Worm (Caenorhabditis elegans) whole organism, L1 larva: ENCODE measurements around the gene Y56A3A.2.

Experiments used
- aha-1 ChIP-seq: fragments of 150-350 bp; optimal IDR thresholded peaks from 2 replicates; lab custom pipeline; 2014; ENCODE audit warnings: missing biosample characterization, missing genetic modification characterization
- ama-1 ChIP-seq: fragments of 150-350 bp; optimal IDR thresholded peaks from 2 replicates; lab custom pipeline; 2014
- blmp-1 ChIP-seq: fragments of 150-350 bp; optimal IDR thresholded peaks from 2 replicates; lab custom pipeline; 2014; ENCODE audit warnings: missing biosample characterization, missing genetic modification characterization
- ceh-8 ChIP-seq: fragments of 200-800 bp; sonication (Bioruptor generic); optimal IDR thresholded peaks from 2 replicates; lab custom pipeline; 2018; ENCODE audit warnings: mild to moderate bottlenecking, missing genetic modification characterization, moderate library complexity, missing compliant biosample characterization
- dpl-1 ChIP-seq, 3 experiments: fragments of 150-350 bp in 2 of 3; sonication (generic microtip) in 1 of 3; optimal IDR thresholded peaks; 2 replicates each; lab custom pipeline; 2014 to 2017; ENCODE audit warnings: missing biosample characterization in 3 of 3, missing genetic modification characterization in 3 of 3, missing genetic modification reagents in 3 of 3
- egl-27 ChIP-seq, 2 experiments: fragments of 150-350 bp in 1 of 2; sonication (generic microtip); optimal IDR thresholded peaks; 3 replicates each; lab custom pipeline; 2017 to 2018; ENCODE audit warnings: missing biosample characterization in 2 of 2, missing genetic modification characterization in 2 of 2, missing genetic modification reagents in 2 of 2
- elt-2 ChIP-seq: sonication (generic microtip); optimal IDR thresholded peaks from 2 replicates; lab custom pipeline; 2016; ENCODE audit warnings: missing genetic modification characterization, mild to moderate bottlenecking, inconsistent platforms, missing compliant biosample characterization, missing genetic modification reagents
- fkh-10 ChIP-seq: sonication (generic microtip); optimal IDR thresholded peaks from 2 replicates; lab custom pipeline; 2017; ENCODE audit warnings: missing biosample characterization, missing genetic modification reagents, missing genetic modification characterization
- fos-1 ChIP-seq: fragments of 150-350 bp; optimal IDR thresholded peaks from 2 replicates; lab custom pipeline; 2014; ENCODE audit warnings: missing biosample characterization, missing genetic modification characterization
- grh-1 ChIP-seq: fragments of 200-800 bp; sonication (Bioruptor generic); IDR thresholded peaks from 2 replicates; pipeline ENCODE4 v1.3.6; 2022; ENCODE audit warnings: missing genetic modification reagents, missing genetic modification characterization, missing compliant biosample characterization
- hlh-17 ChIP-seq: fragments of 200-800 bp; sonication (Bioruptor generic); optimal IDR thresholded peaks from 2 replicates; lab custom pipeline; 2018; ENCODE audit warnings: missing genetic modification characterization, mild to moderate bottlenecking, missing compliant biosample characterization, moderate library complexity, borderline replicate concordance
- lin-13 ChIP-seq: fragments of 150-350 bp; optimal IDR thresholded peaks from 2 replicates; lab custom pipeline; 2014; ENCODE audit warnings: missing biosample characterization, missing genetic modification reagents, missing genetic modification characterization
- lin-14 ChIP-seq: fragments of 200-800 bp; sonication (Bioruptor generic); optimal IDR thresholded peaks from 2 replicates; lab custom pipeline; 2018; ENCODE audit warnings: mild to moderate bottlenecking, missing genetic modification characterization, moderate library complexity, missing compliant biosample characterization
- lin-15B ChIP-seq: fragments of 150-350 bp; sonication (generic microtip); optimal IDR thresholded peaks from 3 replicates; lab custom pipeline; 2014; ENCODE audit warnings: missing biosample characterization, missing genetic modification characterization
- lin-35 ChIP-seq, 2 experiments: fragments of 150-350 bp; optimal IDR thresholded peaks; 2 replicates each; lab custom pipeline; 2014; ENCODE audit warnings: missing biosample characterization in 2 of 2, missing genetic modification characterization in 2 of 2, missing genetic modification reagents in 2 of 2
- lin-39 ChIP-seq: fragments of 150-350 bp; optimal IDR thresholded peaks from 2 replicates; lab custom pipeline; 2014; ENCODE audit warnings: missing biosample characterization, missing genetic modification reagents, missing genetic modification characterization
- mab-9 ChIP-seq: fragments of 200-800 bp; sonication (Bioruptor generic); IDR thresholded peaks from 2 replicates; pipeline ENCODE4 v1.3.6; 2022; ENCODE audit warnings: missing genetic modification reagents, missing genetic modification characterization, missing compliant biosample characterization
- mdl-1 ChIP-seq, 2 experiments: fragments of 150-350 bp; optimal IDR thresholded peaks; 2 replicates each; lab custom pipeline; 2014 to 2017; ENCODE audit warnings: missing biosample characterization in 2 of 2, missing genetic modification characterization in 2 of 2, inconsistent platforms in 1 of 2
- mef-2 ChIP-seq: fragments of 150-350 bp; optimal IDR thresholded peaks from 2 replicates; lab custom pipeline; 2014; ENCODE audit warnings: missing biosample characterization, missing genetic modification characterization
- nhr-11 ChIP-seq: fragments of 150-350 bp; optimal IDR thresholded peaks from 2 replicates; lab custom pipeline; 2014; ENCODE audit warnings: missing biosample characterization, missing genetic modification characterization
- nhr-12 ChIP-seq: sonication (generic microtip); optimal IDR thresholded peaks from 2 replicates; lab custom pipeline; 2017; ENCODE audit warnings: missing biosample characterization, missing genetic modification characterization
- nhr-19 ChIP-seq: fragments of 200-800 bp; sonication (Bioruptor generic); conservative IDR thresholded peaks from 2 replicates; pipeline ENCODE4 v1.3.6; 2022; ENCODE audit warnings: missing genetic modification characterization, missing compliant biosample characterization
- nhr-20 ChIP-seq: sonication (generic microtip); optimal IDR thresholded peaks from 2 replicates; lab custom pipeline; 2016; ENCODE audit warnings: mild to moderate bottlenecking, missing genetic modification characterization, missing compliant biosample characterization
- nhr-237 ChIP-seq: fragments of 150-350 bp; optimal IDR thresholded peaks from 2 replicates; lab custom pipeline; 2014; ENCODE audit warnings: missing biosample characterization, missing genetic modification characterization
- nhr-71 ChIP-seq: sonication (generic microtip); optimal IDR thresholded peaks from 2 replicates; lab custom pipeline; 2016; ENCODE audit warnings: mild to moderate bottlenecking, missing genetic modification characterization, moderate library complexity, missing compliant biosample characterization
- nhr-84 ChIP-seq: sonication (generic microtip); optimal IDR thresholded peaks from 2 replicates; lab custom pipeline; 2017; ENCODE audit warnings: missing biosample characterization, missing genetic modification characterization
- pag-3 ChIP-seq: sonication (generic microtip); optimal IDR thresholded peaks from 2 replicates; lab custom pipeline; 2017; ENCODE audit warnings: missing genetic modification characterization, mild to moderate bottlenecking, missing compliant biosample characterization, antibody characterized with exemption, borderline replicate concordance; ENCODE audit not compliant: insufficient read depth
- pax-3 ChIP-seq: fragments of 200-800 bp; sonication (Bioruptor generic); optimal IDR thresholded peaks from 2 replicates; lab custom pipeline; 2018; ENCODE audit warnings: mild to moderate bottlenecking, missing genetic modification characterization, moderate library complexity, missing compliant biosample characterization
- pqm-1 ChIP-seq: sonication (generic microtip); optimal IDR thresholded peaks from 3 replicates; lab custom pipeline; 2017; ENCODE audit warnings: missing biosample characterization, missing genetic modification characterization
- skn-1 ChIP-seq: fragments of 150-350 bp; optimal IDR thresholded peaks from 2 replicates; lab custom pipeline; 2014; ENCODE audit warnings: missing biosample characterization, missing genetic modification characterization
- snpc-4 ChIP-seq: fragments of 150-350 bp; optimal IDR thresholded peaks from 2 replicates; lab custom pipeline; 2014; ENCODE audit warnings: missing biosample characterization, missing genetic modification characterization
- snu-23 ChIP-seq: sonication (generic microtip); optimal IDR thresholded peaks from 2 replicates; lab custom pipeline; 2016; ENCODE audit warnings: missing genetic modification characterization, missing compliant biosample characterization
- sox-4 ChIP-seq: sonication (generic microtip); optimal IDR thresholded peaks from 2 replicates; lab custom pipeline; 2016; ENCODE audit warnings: missing genetic modification characterization, missing compliant biosample characterization
- sptf-1 ChIP-seq: fragments of 150-350 bp; optimal IDR thresholded peaks from 2 replicates; lab custom pipeline; 2014; ENCODE audit warnings: missing biosample characterization, missing genetic modification characterization
- sup-37 ChIP-seq: fragments of 200-800 bp; sonication (Bioruptor generic); optimal IDR thresholded peaks from 2 replicates; lab custom pipeline; 2018; ENCODE audit warnings: mild to moderate bottlenecking, missing genetic modification characterization, missing compliant biosample characterization
- unc-130 ChIP-seq: fragments of 150-350 bp; optimal IDR thresholded peaks from 2 replicates; lab custom pipeline; 2017; ENCODE audit warnings: missing biosample characterization, missing genetic modification characterization, inconsistent platforms
- unc-62 ChIP-seq: fragments of 150-350 bp; optimal IDR thresholded peaks from 2 replicates; lab custom pipeline; 2014; ENCODE audit warnings: missing biosample characterization, missing genetic modification reagents, missing genetic modification characterization
- xbp-1 ChIP-seq: sonication (generic microtip); optimal IDR thresholded peaks from 2 replicates; lab custom pipeline; 2016; ENCODE audit warnings: missing genetic modification characterization, missing compliant biosample characterization
- zag-1 ChIP-seq: fragments of 150-350 bp; optimal IDR thresholded peaks from 2 replicates; lab custom pipeline; 2014; ENCODE audit warnings: missing biosample characterization, missing genetic modification characterization
- ztf-11 ChIP-seq, 2 experiments: sonication (generic microtip); optimal IDR thresholded peaks; 2 replicates each; lab custom pipeline; 2016 to 2017; ENCODE audit warnings: missing genetic modification characterization in 2 of 2, missing biosample characterization in 1 of 2, missing compliant biosample characterization in 1 of 2
- ztf-4 ChIP-seq: fragments of 150-350 bp; optimal IDR thresholded peaks from 2 replicates; lab custom pipeline; 2014; ENCODE audit warnings: missing biosample characterization, missing genetic modification characterization

The Y56A3A.2 gene

ce11 chrIII:11862149-11862548 is at the start of gene Y56A3A.2:
Gene Y56A3A.2 (minus strand): TSS chrIII:11862249.
- TF ChIP-seq sox-4 (tag; lab: Kevin White, UChicago): no peak
- no peak for TF ChIP-seq ztf-4
- no peak for TF ChIP-seq unc-62
- no peak for TF ChIP-seq blmp-1 (tag; lab: Kevin White, UChicago)
- no peak for TF ChIP-seq lin-35 (GFP tag; optimal IDR thresholded peaks at IDR 0.05; lab: Kevin White, UChicago)
- TF ChIP-seq nhr-20 (tag; lab: Kevin White, UChicago): no peak

DNA sequence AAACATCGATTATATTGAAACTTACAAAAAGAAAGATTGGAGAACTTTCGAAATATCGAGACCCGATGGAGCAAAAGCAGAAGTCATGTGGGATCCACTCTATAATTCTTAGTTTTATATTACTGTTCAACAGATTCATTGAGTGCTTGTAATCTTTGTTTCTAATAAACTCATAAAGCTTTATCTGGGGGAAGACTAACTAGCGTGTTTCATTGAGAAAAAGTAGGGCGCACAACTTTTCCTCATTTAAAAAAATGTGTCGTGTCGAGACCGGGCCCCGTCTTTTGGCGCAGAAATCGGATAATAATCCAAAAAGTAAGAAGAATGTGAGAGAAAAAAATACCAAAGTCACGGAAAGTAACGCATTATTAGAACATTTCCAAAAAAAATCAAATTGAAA is 47.7 kb upstream of the Y56A3A.2 start, which contains the start of gene faah-4:
Gene faah-4 (minus strand): TSS at position 101 of the 400 bp plus-strand sequence.
- no peak for TF ChIP-seq unc-130 (tag; lab: Kevin White, UChicago)
- TF ChIP-seq lin-14 (GFP tag; lab: Kevin White, UChicago): no peak
- no peak for TF ChIP-seq nhr-12
- no peak for TF ChIP-seq nhr-71 (tag; lab: Kevin White, UChicago)

DNA sequence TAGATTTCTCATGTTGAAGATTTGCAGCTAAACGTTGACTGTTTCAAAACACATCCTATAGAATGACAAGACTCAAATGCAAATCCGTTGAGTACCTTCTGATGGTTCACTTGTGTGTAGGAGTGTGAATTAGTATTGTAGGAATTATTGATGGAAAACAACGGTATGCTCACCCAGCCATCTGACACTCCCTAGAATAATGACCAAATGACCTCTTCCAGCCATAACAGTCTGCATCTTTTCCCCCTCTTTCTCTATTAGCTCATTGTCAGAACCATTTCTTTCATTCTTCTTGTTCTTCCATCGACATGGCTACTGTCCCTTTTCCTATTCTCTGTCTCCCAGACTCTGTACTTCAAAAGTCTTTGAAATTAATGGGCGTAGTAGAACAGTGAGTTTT is 46.6 kb upstream of the Y56A3A.2 start, which contains the start of gene fbxb-24:
Gene fbxb-24 (plus strand): TSS at position 301 of the 400 bp plus-strand sequence.
- TF ChIP-seq hlh-17 (GFP tag; lab: Kevin White, UChicago) (no peak), mab-9 (GFP tag; lab: Robert Waterston, UW) (no peak), nhr-71 (tag; lab: Kevin White, UChicago) (no peak), skn-1 (no peak), grh-1 (GFP tag; lab: Robert Waterston, UW) (no peak), lin-15B (tag; lab: Kevin White, UChicago) (no peak), fos-1 (tag; lab: Kevin White, UChicago) (no peak), ama-1 (lab: Kevin White, UChicago) (no peak), nhr-237 (no peak), nhr-11 (tag; lab: Kevin White, UChicago) (no peak), dpl-1 (GFP tag; optimal IDR thresholded peaks at IDR 0.05; lab: Kevin White, UChicago) (no peak), nhr-84 (tag; lab: Kevin White, UChicago) (no peak), mef-2 (tag; lab: Kevin White, UChicago) (no peak), lin-13 (GFP tag; lab: Kevin White, UChicago) (no peak), mdl-1 (tag; optimal IDR thresholded peaks at IDR 0.05; lab: Kevin White, UChicago) (no peak)

ce11 chrIII:11907177-11907576 is 45.1 kb upstream of the Y56A3A.2 start, which contains the start of gene sdz-33:
Gene sdz-33 (plus strand): TSS chrIII:11907477.
- no peak for TF ChIP-seq egl-27 (tag; optimal IDR thresholded peaks at IDR 0.05; lab: Kevin White, UChicago)
- no peak for TF ChIP-seq mdl-1 (tag; optimal IDR thresholded peaks at IDR 0.05; lab: Kevin White, UChicago)
- TF ChIP-seq lin-39 (tag; lab: Kevin White, UChicago): no peak
- TF ChIP-seq snu-23 (GFP tag; lab: Kevin White, UChicago): no peak
- no peak for TF ChIP-seq elt-2
- no peak for TF ChIP-seq pax-3 (tag; lab: Kevin White, UChicago)
- no peak for TF ChIP-seq nhr-71 (tag; lab: Kevin White, UChicago)
- TF ChIP-seq xbp-1 (tag; lab: Kevin White, UChicago): no peak
- no peak for TF ChIP-seq pag-3 (tag; lab: Kevin White, UChicago)
- TF ChIP-seq unc-130 (tag; lab: Kevin White, UChicago): no peak
- TF ChIP-seq ztf-11 (tag; optimal IDR thresholded peaks at IDR 0.05; lab: Kevin White, UChicago): no peak

- no peak for TF ChIP-seq pax-3 (tag; lab: Kevin White, UChicago)
- TF ChIP-seq sptf-1 (tag; lab: Kevin White, UChicago): no peak
- TF ChIP-seq ceh-8 (GFP tag; lab: Kevin White, UChicago): no peak
- TF ChIP-seq pqm-1: no peak
- TF ChIP-seq sup-37 (GFP tag; lab: Kevin White, UChicago): no peak
- no peak for TF ChIP-seq fkh-10 (GFP tag; lab: Kevin White, UChicago)
- no peak for TF ChIP-seq zag-1 (tag; lab: Kevin White, UChicago)
- TF ChIP-seq aha-1 (tag; lab: Kevin White, UChicago): no peak
- TF ChIP-seq snpc-4 (tag; lab: Kevin White, UChicago): no peak
- no peak for TF ChIP-seq nhr-19
These were observed 40.7 kb upstream of the Y56A3A.2 start for ce11 chrIII:11902782-11903181.
